Fruit fly (Drosophila melanogaster): ENCODE measurements around the gene Sam-S.

The Sam-S gene

dm6 chr2L:134563-135382, 28.1 kb downstream of the Sam-S start:
- no peak for TF ChIP-seq CTCF (optimal IDR thresholded peaks at IDR 0.05)
- TF ChIP-seq CG8478 (optimal IDR thresholded peaks at IDR 0.05), result no peak

- TF ChIP-seq CTCF (optimal IDR thresholded peaks at IDR 0.05) (no peak), CG8478 (optimal IDR thresholded peaks at IDR 0.05) (no peak)
Observed at dm6 chr2L:135383-136130, 28.9 kb downstream of the Sam-S start.

dm6 chr2L:136131-136426, 29.4 kb downstream of the Sam-S start:
- TF ChIP-seq CG8478 (optimal IDR thresholded peaks at IDR 0.05) (no peak), CTCF (optimal IDR thresholded peaks at IDR 0.05) (no peak)

- TF ChIP-seq CG8478 (optimal IDR thresholded peaks at IDR 0.05) (no peak), CTCF (optimal IDR thresholded peaks at IDR 0.05) (no peak)
Observed at dm6 chr2L:136747-137709, 30.3 kb downstream of the Sam-S start.

dm6 chr2L:138063-138462, 31.4 kb downstream of the Sam-S start:
- TF ChIP-seq CTCF (optimal IDR thresholded peaks at IDR 0.05), result peak in 1 of 2 experiments; percentile 35
- no peak for TF ChIP-seq CG8478 (optimal IDR thresholded peaks at IDR 0.05)

- no peak for TF ChIP-seq CTCF (optimal IDR thresholded peaks at IDR 0.05)
- no peak for TF ChIP-seq CG8478 (optimal IDR thresholded peaks at IDR 0.05)
Observed at dm6 chr2L:139610-140009, 32.9 kb downstream of the Sam-S start.

- TF ChIP-seq CTCF (optimal IDR thresholded peaks at IDR 0.05) (no peak), CG8478 (optimal IDR thresholded peaks at IDR 0.05) (no peak)
Observed at dm6 chr2L:140849-141248, 34.1 kb downstream of the Sam-S start, which contains the start of the genes CG31975 and ovm. Gene CG31975, minus strand, starts transcription at chr2L:140992. Gene ovm, minus strand, starts transcription at chr2L:140992.

- TF ChIP-seq CTCF (optimal IDR thresholded peaks at IDR 0.05) (peak in 1 of 2 experiments; percentile 8), CG8478 (optimal IDR thresholded peaks at IDR 0.05) (no peak)
Observed at dm6 chr2L:143088-143487, 36.4 kb downstream of the Sam-S start, which contains the start of the genes CG31974 and CG11454. Gene CG31974, minus strand, starts transcription at chr2L:143091. Gene CG11454, plus strand, starts transcription at chr2L:143323.

dm6 chr2L:146503-146902, 39.8 kb downstream of the Sam-S start:
- no peak for TF ChIP-seq CTCF (optimal IDR thresholded peaks at IDR 0.05)
- TF ChIP-seq CG8478 (optimal IDR thresholded peaks at IDR 0.05), result no peak

dm6 chr2L:153142-153541, 46.4 kb downstream of the Sam-S start, which contains the start of gene CG42399:
Gene CG42399, minus strand, starts transcription at chr2L:153300.
- TF ChIP-seq CTCF (optimal IDR thresholded peaks at IDR 0.05), result no peak
- no peak for TF ChIP-seq CG8478 (optimal IDR thresholded peaks at IDR 0.05)

- TF ChIP-seq CTCF (optimal IDR thresholded peaks at IDR 0.05) (no peak), CG8478 (optimal IDR thresholded peaks at IDR 0.05) (no peak)
Observed at dm6 chr2L:155215-155712, 48.6 kb downstream of the Sam-S start, which contains the start of gene Pus10. Gene Pus10, minus strand, starts transcription at chr2L:155305.

dm6 chr2L:155994-156393, 49.3 kb downstream of the Sam-S start, which contains the start of gene CG3436:
Gene CG3436, plus strand, starts transcription at chr2L:156029.
- TF ChIP-seq CTCF (optimal IDR thresholded peaks at IDR 0.05), result no peak
- no peak for TF ChIP-seq CG8478 (optimal IDR thresholded peaks at IDR 0.05)

dm6 chr2L:158649-159257, 52.0 kb downstream of the Sam-S start, which contains the start of the genes CG33635 and spen:
Gene CG33635, minus strand, starts transcription at chr2L:158664.
Gene spen, plus strand, starts transcription at chr2L:159032.
- TF ChIP-seq CG8478 (optimal IDR thresholded peaks at IDR 0.05) (no peak), CTCF (optimal IDR thresholded peaks at IDR 0.05) (peak in 1 of 2 experiments; percentile 5)
